Fruit fly (Drosophila melanogaster): ENCODE data around the gene Grl62a.

Grl62a gene

DNA sequence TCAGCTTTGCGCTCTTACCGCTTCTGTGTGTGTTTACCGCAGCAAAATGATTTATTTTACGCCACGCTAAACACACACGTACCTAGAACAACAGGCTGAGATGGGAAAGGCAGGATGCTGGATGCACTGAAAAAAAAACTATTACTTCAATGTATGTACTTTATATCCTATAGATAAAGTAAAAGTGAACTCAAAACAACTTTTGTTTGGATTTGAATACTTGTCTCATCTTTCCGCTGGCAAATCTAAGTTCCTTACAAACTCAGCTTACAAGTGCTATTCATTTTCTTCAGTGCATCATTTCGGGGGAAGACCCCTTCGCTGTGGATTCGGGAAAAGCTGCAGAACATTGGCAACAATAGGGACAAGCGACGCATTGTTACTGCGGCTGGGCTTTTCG, 45.0 kb downstream of the Grl62a start (continued):
- TF ChIP-seq dysf (GFP tag; IDR thresholded peaks at IDR 0.05) (peak; percentile 40; the same call in 1 of the 3 replicates), vvl (GFP tag; IDR thresholded peaks at IDR 0.05) (peak; percentile 43; the same call in 1 of the 2 replicates), CG2120 (GFP tag; optimal IDR thresholded peaks at IDR 0.05) (peak; percentile 55), CG11247 (GFP tag; IDR thresholded peaks at IDR 0.05) (0 out of 2 replicates have a peak, but pooled peaks have one; percentile 14), CG1603 (tag; optimal IDR thresholded peaks at IDR 0.05) (peak; percentile 8), CG14667 (GFP tag; IDR thresholded peaks at IDR 0.05) (no peak), Atf6 (GFP tag; IDR thresholded peaks at IDR 0.05) (0 out of 2 replicates have a peak, but pooled peaks have one; percentile 34), CG6791 (GFP tag; IDR thresholded peaks at IDR 0.05; ENCODE audit: partially characterized antibody) (no peak), sob (GFP tag; IDR thresholded peaks at IDR 0.05) (peak; percentile 47; the same call in 1 of the 2 replicates), CG2678 (tag; optimal IDR thresholded peaks at IDR 0.05) (peak; percentile 58), Deaf1 (tag; optimal IDR thresholded peaks at IDR 0.05) (peak; percentile 22), Ets65A (GFP tag) (peak; percentile 91), sr (GFP tag; IDR thresholded peaks at IDR 0.05) (no peak), zfh2 (GFP tag; optimal IDR thresholded peaks at IDR 0.05) (peak; percentile 0), CG14014 (GFP tag; IDR thresholded peaks at IDR 0.05) (peak; percentile 45; the same call in 1 of the 2 replicates), unpg (GFP tag; optimal IDR thresholded peaks at IDR 0.05) (peak; percentile 7), lmd (GFP tag; IDR thresholded peaks at IDR 0.05) (peak; percentile 56), NC2β (GFP tag; optimal IDR thresholded peaks at IDR 0.05) (no peak), CG15269 (tag; optimal IDR thresholded peaks at IDR 0.05) (peak; percentile 23), CG10366 (GFP tag; IDR thresholded peaks at IDR 0.05) (0 out of 2 replicates have a peak, but pooled peaks have one; percentile 13)

DNA sequence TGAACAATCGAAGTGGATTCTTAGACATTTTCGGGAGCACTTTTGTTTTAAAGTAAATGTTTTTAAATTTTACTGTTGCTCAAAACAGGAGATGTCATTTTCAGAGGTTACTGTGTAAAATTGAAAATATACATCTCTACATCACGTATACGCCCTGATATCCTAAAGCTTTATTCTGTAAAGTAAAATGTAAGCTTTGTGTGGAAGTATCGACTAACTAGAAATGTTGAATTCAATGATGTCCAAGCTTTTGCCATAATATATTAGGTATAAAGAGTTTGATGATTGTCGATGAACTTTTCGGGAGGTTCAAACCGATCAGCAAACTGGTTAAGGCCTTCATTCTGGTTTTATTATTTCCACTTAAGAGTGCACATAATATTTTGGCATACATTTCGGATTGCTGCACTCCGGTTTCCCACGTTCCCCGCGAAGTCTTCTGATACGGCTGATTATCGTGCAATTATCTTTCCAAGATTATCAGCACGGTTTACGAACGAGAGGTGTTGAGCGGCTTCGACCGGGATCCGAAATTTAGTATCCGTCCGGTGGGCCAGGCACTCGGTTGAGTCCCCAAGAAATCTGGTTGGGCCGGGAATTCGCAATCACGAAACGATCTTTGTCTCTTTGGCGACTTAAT, 50.5 kb downstream of the Grl62a start, which contains the start of the genes CG11815 and acs:
Gene CG11815, minus strand, starts transcription at position 98 of the 640 bp plus-strand sequence.
Gene acs, plus strand, starts transcription at position 536 of the 640 bp plus-strand sequence.
- TF ChIP-seq CG10565 (GFP tag; optimal IDR thresholded peaks at IDR 0.05) (no peak), ab (GFP tag; optimal IDR thresholded peaks at IDR 0.05) (no peak), CG5245 (GFP tag; optimal IDR thresholded peaks at IDR 0.05) (no peak), Sox102F (GFP tag; optimal IDR thresholded peaks at IDR 0.05) (no peak), E2f2 (GFP tag; IDR thresholded peaks at IDR 0.05) (no peak), Med (GFP tag) (peak; percentile 63), zen (tag; optimal IDR thresholded peaks at IDR 0.05) (no peak), pita (GFP tag; optimal IDR thresholded peaks at IDR 0.05) (peak; percentile 20), Doc3 (GFP tag; IDR thresholded peaks at IDR 0.05; ENCODE audit: partially characterized antibody) (no peak), row (GFP tag; IDR thresholded peaks at IDR 0.05) (no peak), CG10959 (GFP tag; IDR thresholded peaks at IDR 0.05) (no peak), Fer1 (GFP tag; optimal IDR thresholded peaks at IDR 0.05) (no peak), amos (GFP tag; IDR thresholded peaks at IDR 0.05; ENCODE audit: partially characterized antibody) (peak; percentile 39; the same call in 1 of the 2 replicates), CG34376 (GFP tag; optimal IDR thresholded peaks at IDR 0.05) (no peak), Hmr (GFP tag; optimal IDR thresholded peaks at IDR 0.05) (no peak), ftz-f1 (GFP tag; optimal IDR thresholded peaks at IDR 0.05) (no peak), CG12236 (GFP tag; optimal IDR thresholded peaks at IDR 0.05) (no peak), pzg (GFP tag; optimal IDR thresholded peaks at IDR 0.05) (peak; percentile 3), chm (GFP tag; IDR thresholded peaks at IDR 0.05) (no peak), Ets65A (GFP tag) (peak; percentile 41), HmgZ (tag; optimal IDR thresholded peaks at IDR 0.05) (peak; percentile 42), tap (tag; optimal IDR thresholded peaks at IDR 0.05) (no peak), Myb (GFP tag; optimal IDR thresholded peaks at IDR 0.05) (peak; percentile 19), CG1024 (GFP tag; IDR thresholded peaks at IDR 0.05) (no peak), knrl (GFP tag; IDR thresholded peaks at IDR 0.05; ENCODE audit: partially characterized antibody) (peak; percentile 36; the same call in 1 of the 3 replicates), chinmo (GFP tag; IDR thresholded peaks at IDR 0.05; ENCODE audit: partially characterized antibody) (peak; percentile 55; the same call in 1 of the 4 replicates), CG15514 (GFP tag; optimal IDR thresholded peaks at IDR 0.05) (no peak), D19A (tag; optimal IDR thresholded peaks at IDR 0.05) (no peak), bbx (GFP tag; IDR thresholded peaks at IDR 0.05; ENCODE audit: partially characterized antibody) (peak; percentile 33; the same call in 1 of the 2 replicates), CG3065 (GFP tag; optimal IDR thresholded peaks at IDR 0.05) (no peak), vfl (GFP tag; optimal IDR thresholded peaks at IDR 0.05) (no peak)

Data from whole organism, embryonic.